Fruit fly (Drosophila melanogaster): ENCODE results near the gene CG5116.

CG5116 gene

DNA sequence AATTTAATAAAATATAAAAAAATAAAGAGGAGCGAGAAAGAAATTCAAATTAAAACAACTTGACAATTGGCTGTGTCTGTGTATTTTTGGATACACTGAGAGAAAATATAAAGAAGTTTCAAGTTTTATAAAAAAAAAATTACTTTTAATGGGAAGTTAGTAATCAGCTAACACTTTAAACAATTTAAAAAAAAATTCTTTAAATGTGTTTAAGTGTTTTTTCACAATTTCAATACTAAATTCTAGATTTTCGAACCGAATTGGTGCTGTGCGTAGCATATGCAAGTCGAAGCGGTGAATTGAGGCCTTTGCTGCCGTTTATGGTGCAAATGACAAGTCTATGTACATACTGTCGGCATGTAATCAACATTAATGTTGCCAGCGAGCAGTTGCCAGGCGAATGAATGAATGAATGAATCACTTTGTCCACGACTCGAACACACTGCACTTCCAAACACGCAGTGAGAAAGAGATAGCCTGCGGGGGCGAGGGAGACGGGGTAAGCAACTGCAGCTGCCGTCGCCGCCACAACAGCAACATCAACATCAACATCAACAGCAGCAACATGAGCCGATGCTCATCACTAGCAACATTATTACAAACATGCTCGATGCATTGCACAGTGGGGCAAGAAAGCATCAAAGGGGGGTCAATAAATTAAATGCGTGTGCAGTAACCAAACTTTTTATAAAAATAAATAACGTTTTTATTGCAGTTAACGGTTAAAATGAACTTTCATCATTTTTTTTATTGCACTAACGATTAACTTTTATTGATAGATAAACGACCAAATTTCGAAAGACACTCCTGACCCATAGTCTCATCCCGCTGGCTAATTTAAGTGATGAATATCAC, 37.1 kb upstream of the CG5116 start (continued):
- TF ChIP-seq dati (GFP tag; IDR thresholded peaks at IDR 0.05) (no peak), eve (GFP tag; optimal IDR thresholded peaks at IDR 0.05) (peak in 1 of 2 experiments; percentile 64), CG2875 (GFP tag; optimal IDR thresholded peaks at IDR 0.05) (peak; percentile 84), cg (GFP tag; optimal IDR thresholded peaks at IDR 0.05) (no peak), Nf-YA (GFP tag; IDR thresholded peaks at IDR 0.05) (peak; percentile 52; the same call in 1 of the 2 replicates), CG34422 (GFP tag; IDR thresholded peaks at IDR 0.05) (peak; percentile 82), Hey (tag; optimal IDR thresholded peaks at IDR 0.05) (no peak), br (optimal IDR thresholded peaks at IDR 0.05) (no peak), HLHmδ (GFP tag; optimal IDR thresholded peaks at IDR 0.05) (no peak), Hsf (GFP tag; optimal IDR thresholded peaks at IDR 0.05) (peak; percentile 66), CG10543 (GFP tag; optimal IDR thresholded peaks at IDR 0.05) (no peak), Vsx1 (GFP tag; optimal IDR thresholded peaks at IDR 0.05) (peak; percentile 74), z (GFP tag; IDR thresholded peaks at IDR 0.05) (no peak), hbn (GFP tag; IDR thresholded peaks at IDR 0.05; ENCODE audit: partially characterized antibody) (no peak), gcm2 (GFP tag; optimal IDR thresholded peaks at IDR 0.05) (peak; percentile 17), CG2202 (tag; optimal IDR thresholded peaks at IDR 0.05) (peak; percentile 78), CG18764 (GFP tag; optimal IDR thresholded peaks at IDR 0.05) (peak; percentile 61), HmgZ (tag; optimal IDR thresholded peaks at IDR 0.05) (no peak), Fer2 (tag; optimal IDR thresholded peaks at IDR 0.05) (no peak), Mad (GFP tag; optimal IDR thresholded peaks at IDR 0.05) (peak; percentile 39), her (GFP tag; optimal IDR thresholded peaks at IDR 0.05) (peak; percentile 7), CG1603 (tag; optimal IDR thresholded peaks at IDR 0.05) (peak; percentile 79), pita (GFP tag; optimal IDR thresholded peaks at IDR 0.05) (no peak), usp (GFP tag; optimal IDR thresholded peaks at IDR 0.05) (no peak), Tbp (GFP tag; optimal IDR thresholded peaks at IDR 0.05) (no peak), CG31388 (GFP tag; optimal IDR thresholded peaks at IDR 0.05) (no peak), Lim3 (GFP tag; IDR thresholded peaks at IDR 0.05) (no peak), CG5180 (GFP tag; optimal IDR thresholded peaks at IDR 0.05) (peak; percentile 96), CG16863 (GFP tag; optimal IDR thresholded peaks at IDR 0.05) (peak; percentile 42), tx (GFP tag; optimal IDR thresholded peaks at IDR 0.05) (no peak), oc (tag; optimal IDR thresholded peaks at IDR 0.05) (peak; percentile 75), fd64A (GFP tag; optimal IDR thresholded peaks at IDR 0.05) (no peak), CG13424 (tag; optimal IDR thresholded peaks at IDR 0.05) (peak; percentile 59), CG7556 (GFP tag; optimal IDR thresholded peaks at IDR 0.05) (peak; percentile 69), CG4424 (GFP tag; optimal IDR thresholded peaks at IDR 0.05) (peak; percentile 71), CG30431 (GFP tag; optimal IDR thresholded peaks at IDR 0.05) (peak; percentile 72), CG3726 (GFP tag; IDR thresholded peaks at IDR 0.05) (peak; percentile 70; the same call in 2 of the 3 replicates), BEAF-32 (GFP tag; optimal IDR thresholded peaks at IDR 0.05) (no peak), CG14667 (GFP tag; IDR thresholded peaks at IDR 0.05) (no peak; the same call in 1 of the 2 replicates), tap (tag; optimal IDR thresholded peaks at IDR 0.05) (peak; percentile 36), pros (GFP tag; optimal IDR thresholded peaks at IDR 0.05) (no peak), CG12299 (tag; optimal IDR thresholded peaks at IDR 0.05) (no peak), crc (GFP tag; optimal IDR thresholded peaks at IDR 0.05) (no peak), btn (GFP tag; optimal IDR thresholded peaks at IDR 0.05) (peak; percentile 34), nau (GFP tag; optimal IDR thresholded peaks at IDR 0.05) (peak; percentile 48), CG12155 (GFP tag; optimal IDR thresholded peaks at IDR 0.05) (no peak), NK7.1 (GFP tag; optimal IDR thresholded peaks at IDR 0.05) (no peak), H2.0 (GFP tag; IDR thresholded peaks at IDR 0.05) (peak; percentile 43), zen (tag; optimal IDR thresholded peaks at IDR 0.05) (peak; percentile 46), chif (GFP tag; optimal IDR thresholded peaks at IDR 0.05) (peak; percentile 62 to 70)

All from whole organism, embryonic.